Worm (Caenorhabditis elegans): ENCODE measurements around the gene F35B12.9.

DNA sequence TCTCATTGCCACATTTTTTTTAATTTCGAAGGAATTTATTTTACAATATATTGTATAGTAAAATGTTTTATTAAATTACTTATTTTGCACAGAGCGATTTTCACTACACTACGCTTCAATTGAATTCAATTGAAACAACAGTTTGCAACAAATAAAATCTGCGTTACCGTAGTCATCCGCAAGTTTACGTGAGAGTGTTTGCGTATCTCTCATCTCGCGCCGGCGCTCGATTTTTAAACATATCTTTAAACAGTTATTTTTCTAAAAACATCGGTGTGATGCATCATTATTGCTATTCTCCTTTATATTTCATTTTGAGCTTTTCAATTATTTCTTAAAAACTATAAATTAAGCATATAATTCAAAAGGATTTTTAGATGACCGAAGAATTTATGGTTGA is 46.7 kb upstream of the F35B12.9 start, which contains the start of gene duo-1:
- no peak for TF ChIP-seq ref-1 (GFP tag; conservative IDR thresholded peaks at IDR 0.05)
- TF ChIP-seq T22C8.4 (GFP tag; IDR thresholded peaks at IDR 0.05): no peak
- TF ChIP-seq ztf-29 (GFP tag; IDR thresholded peaks at IDR 0.05): no peak
- no peak for TF ChIP-seq flt-1 (GFP tag; IDR thresholded peaks at IDR 0.05)
- TF ChIP-seq cog-1 (tag; optimal IDR thresholded peaks at IDR 0.05): no peak
- no peak for TF ChIP-seq ztf-23 (GFP tag; IDR thresholded peaks at IDR 0.05)
- no peak for TF ChIP-seq klf-2 (GFP tag; conservative IDR thresholded peaks at IDR 0.05)
- TF ChIP-seq tab-1 (GFP tag; IDR thresholded peaks at IDR 0.05): no peak
